Fruit fly (Drosophila melanogaster): Measurements from ENCODE around the gene CG46426.

CG46426 gene

dm6 chr2L:11813665-11814087, 29.0 kb upstream of the CG46426 start, which contains the start of gene CycY (continued):
- TF ChIP-seq CG5245 (GFP tag; optimal IDR thresholded peaks at IDR 0.05) (peak; percentile 6), unc-4 (GFP tag; IDR thresholded peaks at IDR 0.05; ENCODE audit: partially characterized antibody) (peak; percentile 71), az2 (GFP tag; optimal IDR thresholded peaks at IDR 0.05) (no peak), CG14710 (tag; optimal IDR thresholded peaks at IDR 0.05) (peak; percentile 74), CG12155 (GFP tag; optimal IDR thresholded peaks at IDR 0.05) (peak; percentile 17), knrl (GFP tag; IDR thresholded peaks at IDR 0.05; ENCODE audit: partially characterized antibody) (peak; percentile 65), CG13287 (GFP tag; IDR thresholded peaks at IDR 0.05; ENCODE audit: partially characterized antibody) (peak; percentile 80), Abd-B (GFP tag; optimal IDR thresholded peaks at IDR 0.05) (peak; percentile 39), ato (GFP tag; IDR thresholded peaks at IDR 0.05; ENCODE audit: partially characterized antibody) (0 out of 2 replicates have a peak, but pooled peaks have one; percentile 35), inv (GFP tag; IDR thresholded peaks at IDR 0.05; ENCODE audit: partially characterized antibody) (peak; percentile 56; the same call in 1 of the 2 replicates), CG12659 (GFP tag; optimal IDR thresholded peaks at IDR 0.05) (peak; percentile 50), CG7963 (GFP tag; IDR thresholded peaks at IDR 0.05; ENCODE audit: partially characterized antibody) (0 out of 3 replicates have a peak, but pooled peaks have one; percentile 21), stwl (tag; optimal IDR thresholded peaks at IDR 0.05) (peak; percentile 86), schlank (tag; optimal IDR thresholded peaks at IDR 0.05) (no peak), CG17361 (GFP tag; IDR thresholded peaks at IDR 0.05) (peak; percentile 55; the same call in 2 of the 3 replicates), Stat92E (GFP tag; optimal IDR thresholded peaks at IDR 0.05) (peak in 1 of 3 experiments; percentile 6), nmo (GFP tag; optimal IDR thresholded peaks at IDR 0.05) (peak; percentile 62), CG16813 (GFP tag; IDR thresholded peaks at IDR 0.05; ENCODE audit: partially characterized antibody) (peak; percentile 64), sens (GFP tag) (peak; percentile 80), row (GFP tag; IDR thresholded peaks at IDR 0.05) (peak; percentile 24; the same call in 1 of the 3 replicates), CG13775 (GFP tag; optimal IDR thresholded peaks at IDR 0.05) (peak; percentile 21), CG15601 (tag; optimal IDR thresholded peaks at IDR 0.05) (peak; percentile 35), bsh (GFP tag; optimal IDR thresholded peaks at IDR 0.05) (peak in 1 of 2 experiments; percentile 14), Xbp1 (GFP tag; optimal IDR thresholded peaks at IDR 0.05) (peak; percentile 34), trem (tag; optimal IDR thresholded peaks at IDR 0.05) (peak; percentile 69), Doc3 (GFP tag; IDR thresholded peaks at IDR 0.05; ENCODE audit: partially characterized antibody) (peak; percentile 70), CG2712 (tag; optimal IDR thresholded peaks at IDR 0.05) (peak; percentile 67), CG8478 (optimal IDR thresholded peaks at IDR 0.05) (no peak), CG9437 (GFP tag; optimal IDR thresholded peaks at IDR 0.05) (no peak), H15 (GFP tag; IDR thresholded peaks at IDR 0.05) (no peak), CG31441 (GFP tag; IDR thresholded peaks at IDR 0.05) (peak; percentile 38; the same call in 1 of the 2 replicates), CG15514 (GFP tag; optimal IDR thresholded peaks at IDR 0.05) (peak; percentile 39), CG1602 (GFP tag; optimal IDR thresholded peaks at IDR 0.05) (peak; percentile 4), Vsx1 (GFP tag; optimal IDR thresholded peaks at IDR 0.05) (peak; percentile 5), D19B (GFP tag; optimal IDR thresholded peaks at IDR 0.05) (no peak), CG12391 (tag; optimal IDR thresholded peaks at IDR 0.05) (peak; percentile 80), ewg (GFP tag; optimal IDR thresholded peaks at IDR 0.05) (no peak), phol (tag; optimal IDR thresholded peaks at IDR 0.05) (peak; percentile 50), CG8924 (tag; optimal IDR thresholded peaks at IDR 0.05) (peak; percentile 33), CG16863 (GFP tag; optimal IDR thresholded peaks at IDR 0.05) (no peak), Spps (tag; optimal IDR thresholded peaks at IDR 0.05) (peak; percentile 15), Bgb (GFP tag; IDR thresholded peaks at IDR 0.05; ENCODE audit: partially characterized antibody) (peak; percentile 68), lbe (GFP tag; optimal IDR thresholded peaks at IDR 0.05) (no peak), CG9797 (GFP tag; optimal IDR thresholded peaks at IDR 0.05) (peak; percentile 88), CG17829 (tag; optimal IDR thresholded peaks at IDR 0.05) (peak; percentile 36), CG31365 (tag; optimal IDR thresholded peaks at IDR 0.05) (no peak), unpg (GFP tag; optimal IDR thresholded peaks at IDR 0.05) (peak; percentile 8), vnd (GFP tag; IDR thresholded peaks at IDR 0.05; ENCODE audit: partially characterized antibody) (peak; percentile 41; the same call in 1 of the 3 replicates)
